Fruit fly (Drosophila melanogaster): ENCODE results near the gene CanA1.
A peak's percentile ranks its signal among the peaks of the same experiment; 100 is the strongest.

The CanA1 gene

DNA sequence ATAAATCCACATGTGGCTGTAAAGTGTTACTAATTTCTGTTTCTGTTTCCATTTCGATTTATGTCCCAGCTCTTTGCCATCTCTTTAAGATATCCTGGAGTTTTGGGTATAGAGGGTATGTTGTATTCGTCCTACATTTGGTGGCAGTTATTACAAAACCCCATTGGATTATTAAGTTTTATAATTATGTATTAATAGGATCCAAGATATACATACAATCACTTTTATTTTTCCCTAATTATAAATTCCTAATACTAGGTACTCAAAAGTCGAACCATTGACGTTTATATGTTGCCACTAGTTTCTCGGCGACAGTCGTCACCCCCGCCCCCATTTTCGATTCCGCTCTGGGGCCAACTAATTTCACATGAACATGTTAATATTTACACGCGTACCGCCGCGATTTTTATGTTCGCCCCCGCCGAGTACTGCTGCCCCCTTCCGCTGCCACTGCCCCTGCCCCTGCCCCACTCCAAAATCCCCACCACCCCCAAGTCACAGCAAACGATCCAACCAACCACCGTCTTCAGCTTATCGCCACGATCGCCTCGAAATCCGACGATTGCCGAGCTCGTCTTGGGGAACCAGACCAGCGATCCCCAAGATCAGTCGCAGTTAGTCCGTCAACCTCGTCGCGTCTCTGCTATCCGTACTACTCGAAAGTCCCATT lies 25.6 kb downstream of the CanA1 start, which contains the start of gene Sox100B (continued):
- TF ChIP-seq lov (optimal IDR thresholded peaks at IDR 0.05) (no peak), lov (GFP tag; IDR thresholded peaks at IDR 0.05) (peak; percentile 72; the same call in 2 of the 3 replicates), ATbp (GFP tag; optimal IDR thresholded peaks at IDR 0.05) (peak; percentile 25), CG31365 (tag; optimal IDR thresholded peaks at IDR 0.05) (no peak), CG8478 (optimal IDR thresholded peaks at IDR 0.05) (no peak), ssp (GFP tag; IDR thresholded peaks at IDR 0.05) (peak; percentile 53), CG43689 (GFP tag; IDR thresholded peaks at IDR 0.05) (no peak), tin (GFP tag; optimal IDR thresholded peaks at IDR 0.05) (peak; percentile 63), ash1 (GFP tag; optimal IDR thresholded peaks at IDR 0.05) (no peak), CG33557 (GFP tag; optimal IDR thresholded peaks at IDR 0.05) (peak; percentile 87), Tbp (GFP tag; optimal IDR thresholded peaks at IDR 0.05) (no peak), gem (tag; optimal IDR thresholded peaks at IDR 0.05) (peak; percentile 86), cato (GFP tag; optimal IDR thresholded peaks at IDR 0.05; ENCODE audit: borderline replicate concordance) (peak; percentile 29), CG4404 (GFP tag; IDR thresholded peaks at IDR 0.05) (peak; percentile 89), phol (tag; optimal IDR thresholded peaks at IDR 0.05) (peak; percentile 83), CG3281 (GFP tag; optimal IDR thresholded peaks at IDR 0.05) (peak; percentile 5), CG13775 (GFP tag; optimal IDR thresholded peaks at IDR 0.05) (peak; percentile 57), Pdp1 (GFP tag; optimal IDR thresholded peaks at IDR 0.05) (peak; percentile 10 to 38), twi (tag; optimal IDR thresholded peaks at IDR 0.05) (peak; percentile 76), dpn (GFP tag; optimal IDR thresholded peaks at IDR 0.05) (peak in 1 of 2 experiments; percentile 37), chif (GFP tag; optimal IDR thresholded peaks at IDR 0.05) (peak; percentile 52 to 59), CG15696 (tag; optimal IDR thresholded peaks at IDR 0.05) (peak; percentile 96), CG1792 (GFP tag; optimal IDR thresholded peaks at IDR 0.05) (no peak), Taf1 (GFP tag; IDR thresholded peaks at IDR 0.05) (no peak), CG34224 (GFP tag; IDR thresholded peaks at IDR 0.05; ENCODE audit: partially characterized antibody) (no peak), cas (GFP tag; IDR thresholded peaks at IDR 0.05) (no peak), ewg (GFP tag; optimal IDR thresholded peaks at IDR 0.05) (peak; percentile 35), CG10462 (GFP tag; optimal IDR thresholded peaks at IDR 0.05) (peak; percentile 26), TFAM (GFP tag; optimal IDR thresholded peaks at IDR 0.05) (no peak), Ptx1 (GFP tag; IDR thresholded peaks at IDR 0.05) (peak; percentile 73), GATAe (GFP tag; conservative IDR thresholded peaks at IDR 0.05) (no peak), Mrtf (GFP tag; IDR thresholded peaks at IDR 0.05) (peak; percentile 36; the same call in 1 of the 3 replicates), CG9817 (tag; optimal IDR thresholded peaks at IDR 0.05) (peak; percentile 15), Asciz (GFP tag; optimal IDR thresholded peaks at IDR 0.05) (peak; percentile 52), sima (GFP tag; optimal IDR thresholded peaks at IDR 0.05) (no peak), Hr78 (GFP tag; optimal IDR thresholded peaks at IDR 0.05) (peak in 1 of 2 experiments; percentile 28), ken (GFP tag; IDR thresholded peaks at IDR 0.05) (0 out of 3 replicates have a peak, but pooled peaks have one; percentile 22), crol (GFP tag; IDR thresholded peaks at IDR 0.05) (peak; percentile 76), B-H1 (GFP tag; IDR thresholded peaks at IDR 0.05) (0 out of 3 replicates have a peak, but pooled peaks have one; percentile 38), ci (GFP tag; IDR thresholded peaks at IDR 0.05) (peak; percentile 74; the same call in 2 of the 3 replicates), NC2α (GFP tag; optimal IDR thresholded peaks at IDR 0.05) (no peak), CG12391 (tag; optimal IDR thresholded peaks at IDR 0.05) (peak; percentile 81), ind (GFP tag; optimal IDR thresholded peaks at IDR 0.05) (peak; percentile 45), eve (GFP tag; optimal IDR thresholded peaks at IDR 0.05) (peak in 1 of 2 experiments; percentile 15), CG10267 (tag; optimal IDR thresholded peaks at IDR 0.05) (peak; percentile 82), CG9727 (GFP tag; optimal IDR thresholded peaks at IDR 0.05) (peak; percentile 90), nau (GFP tag; optimal IDR thresholded peaks at IDR 0.05) (no peak), sens (GFP tag) (peak; percentile 95), sisA (GFP tag; IDR thresholded peaks at IDR 0.05) (peak; percentile 66), CG15514 (GFP tag; optimal IDR thresholded peaks at IDR 0.05) (no peak)

Data from whole organism, embryonic.